Fruit fly (Drosophila melanogaster): Measurements from ENCODE around the gene AsnRS.

Gene AsnRS

dm6 chr2L:19158679-19159551 is 27.2 kb upstream of the AsnRS start:
- no peak for TF ChIP-seq Dif (GFP tag; optimal IDR thresholded peaks at IDR 0.05; ENCODE audit: partially characterized antibody)
- TF ChIP-seq Sp1 (GFP tag; optimal IDR thresholded peaks at IDR 0.05): peak; percentile 34
- TF ChIP-seq Hr83 (GFP tag; optimal IDR thresholded peaks at IDR 0.05; ENCODE audit: poor library complexity, severe bottlenecking): peak; percentile 19
- peak; percentile 66 for TF ChIP-seq ey (GFP tag; optimal IDR thresholded peaks at IDR 0.05)
- peak; percentile 30 for TF ChIP-seq Hnf4 (GFP tag; optimal IDR thresholded peaks at IDR 0.05)
- TF ChIP-seq Jra (GFP tag; optimal IDR thresholded peaks at IDR 0.05): peak; percentile 31
- TF ChIP-seq Dfd (GFP tag; optimal IDR thresholded peaks at IDR 0.05): no peak
- TF ChIP-seq pan (optimal IDR thresholded peaks at IDR 0.05): no peak
- no peak for TF ChIP-seq dl (GFP tag; optimal IDR thresholded peaks at IDR 0.05; ENCODE audit: insufficient read depth in 1 of 2, partially characterized antibody in 2 of 2)
- peak; percentile 29 for TF ChIP-seq psq (GFP tag; optimal IDR thresholded peaks at IDR 0.05)
- TF ChIP-seq OdsH (GFP tag; optimal IDR thresholded peaks at IDR 0.05): peak; percentile 78
- no peak for TF ChIP-seq N (GFP tag; optimal IDR thresholded peaks at IDR 0.05)
- TF ChIP-seq dmrt93B (GFP tag; optimal IDR thresholded peaks at IDR 0.05): peak; percentile 44
- peak; percentile 47 for TF ChIP-seq HLH106 (tag; optimal IDR thresholded peaks at IDR 0.05)
- peak; percentile 57 for TF ChIP-seq h (GFP tag; optimal IDR thresholded peaks at IDR 0.05)
- TF ChIP-seq usp (GFP tag; optimal IDR thresholded peaks at IDR 0.05): no peak
- TF ChIP-seq sv (GFP tag; optimal IDR thresholded peaks at IDR 0.05): no peak
- TF ChIP-seq CG9705 (GFP tag; optimal IDR thresholded peaks at IDR 0.05): no peak
- TF ChIP-seq tai (GFP tag; optimal IDR thresholded peaks at IDR 0.05): peak; percentile 44
- peak; percentile 51 for TF ChIP-seq CG32264 (GFP tag; optimal IDR thresholded peaks at IDR 0.05)
- no peak for TF ChIP-seq Hr78 (GFP tag; optimal IDR thresholded peaks at IDR 0.05)
- TF ChIP-seq Mio (GFP tag; optimal IDR thresholded peaks at IDR 0.05): no peak
- TF ChIP-seq jim (GFP tag; optimal IDR thresholded peaks at IDR 0.05): no peak
- peak; percentile 72 for TF ChIP-seq rgr (GFP tag; optimal IDR thresholded peaks at IDR 0.05)
- TF ChIP-seq br (GFP tag; optimal IDR thresholded peaks at IDR 0.05): peak; percentile 61
- peak; percentile 59 for TF ChIP-seq fru (GFP tag; optimal IDR thresholded peaks at IDR 0.05)
- no peak for TF ChIP-seq lola (GFP tag; optimal IDR thresholded peaks at IDR 0.05)
- TF ChIP-seq dsf (GFP tag; optimal IDR thresholded peaks at IDR 0.05; ENCODE audit: borderline replicate concordance): no peak
- peak in 1 of 2 experiments; percentile 69 for TF ChIP-seq foxo (GFP tag; optimal IDR thresholded peaks at IDR 0.05)
- peak; percentile 17 for TF ChIP-seq woc (GFP tag; optimal IDR thresholded peaks at IDR 0.05)
- TF ChIP-seq Vsx2 (GFP tag; optimal IDR thresholded peaks at IDR 0.05; ENCODE audit: partially characterized antibody): no peak
- TF ChIP-seq Abd-B (GFP tag; optimal IDR thresholded peaks at IDR 0.05): no peak

dm6 chr2L:19158005-19158666 is 26.4 kb upstream of the AsnRS start:
- TF ChIP-seq dsf (GFP tag; optimal IDR thresholded peaks at IDR 0.05; ENCODE audit: borderline replicate concordance) (no peak), tai (GFP tag; optimal IDR thresholded peaks at IDR 0.05) (peak; percentile 50), pan (optimal IDR thresholded peaks at IDR 0.05) (no peak), brk (GFP tag; optimal IDR thresholded peaks at IDR 0.05) (no peak), woc (GFP tag; optimal IDR thresholded peaks at IDR 0.05) (peak; percentile 1), psq (GFP tag; optimal IDR thresholded peaks at IDR 0.05) (peak; percentile 86), Vsx2 (GFP tag; optimal IDR thresholded peaks at IDR 0.05; ENCODE audit: partially characterized antibody) (peak; percentile 93), br (GFP tag; optimal IDR thresholded peaks at IDR 0.05) (peak; percentile 41), Hr83 (GFP tag; optimal IDR thresholded peaks at IDR 0.05; ENCODE audit: poor library complexity, severe bottlenecking) (peak; percentile 37), ey (GFP tag; optimal IDR thresholded peaks at IDR 0.05) (no peak), Myc (optimal IDR thresholded peaks at IDR 0.05) (no peak), h (GFP tag; optimal IDR thresholded peaks at IDR 0.05) (peak; percentile 38), Hr78 (GFP tag; optimal IDR thresholded peaks at IDR 0.05) (no peak), rgr (GFP tag; optimal IDR thresholded peaks at IDR 0.05) (no peak), lola (GFP tag; optimal IDR thresholded peaks at IDR 0.05) (no peak), Jra (GFP tag; optimal IDR thresholded peaks at IDR 0.05) (no peak), CrebA (GFP tag; optimal IDR thresholded peaks at IDR 0.05; ENCODE audit: borderline replicate concordance) (no peak), fru (GFP tag; optimal IDR thresholded peaks at IDR 0.05) (no peak), CG9705 (GFP tag; optimal IDR thresholded peaks at IDR 0.05) (no peak), N (GFP tag; optimal IDR thresholded peaks at IDR 0.05) (no peak), Abd-B (GFP tag; optimal IDR thresholded peaks at IDR 0.05) (no peak), Sp1 (GFP tag; optimal IDR thresholded peaks at IDR 0.05) (peak; percentile 67), OdsH (GFP tag; optimal IDR thresholded peaks at IDR 0.05) (peak; percentile 52), HLH106 (tag; optimal IDR thresholded peaks at IDR 0.05) (no peak), Dfd (GFP tag; optimal IDR thresholded peaks at IDR 0.05) (no peak), Hnf4 (GFP tag; optimal IDR thresholded peaks at IDR 0.05) (no peak), dmrt93B (GFP tag; optimal IDR thresholded peaks at IDR 0.05) (no peak), foxo (GFP tag; optimal IDR thresholded peaks at IDR 0.05) (peak; percentile 2 to 10), sv (GFP tag; optimal IDR thresholded peaks at IDR 0.05) (no peak), dl (GFP tag; optimal IDR thresholded peaks at IDR 0.05; ENCODE audit: insufficient read depth in 1 of 2, partially characterized antibody in 2 of 2) (peak; percentile 73 to 88), Mio (GFP tag; optimal IDR thresholded peaks at IDR 0.05) (no peak), Rel (GFP tag; optimal IDR thresholded peaks at IDR 0.05) (peak; percentile 54), Rel (tag; optimal IDR thresholded peaks at IDR 0.05) (peak; percentile 50), CG32264 (GFP tag; optimal IDR thresholded peaks at IDR 0.05) (peak; percentile 5), GATAd (GFP tag; optimal IDR thresholded peaks at IDR 0.05) (no peak), sage (GFP tag; optimal IDR thresholded peaks at IDR 0.05) (no peak), Dif (GFP tag; optimal IDR thresholded peaks at IDR 0.05; ENCODE audit: partially characterized antibody) (peak; percentile 87), jim (GFP tag; optimal IDR thresholded peaks at IDR 0.05) (no peak), usp (GFP tag; optimal IDR thresholded peaks at IDR 0.05) (no peak)

Data from whole organism, wandering third instar larva.